Worm (Caenorhabditis elegans) whole organism, L1 larva: ENCODE measurements around the gene slcr-46.1.
"Not testable (repeated sequence)": the region's sequence is repeated elsewhere in the genome, so short reads cannot be mapped to it uniquely, and the experiment has no call there.

ENCODE experiments used
- ama-1 ChIP-seq: fragments of 150-350 bp; optimal IDR thresholded peaks from 2 replicates; lab custom pipeline; 2014
- efl-1 ChIP-seq, 4 experiments: fragments of 150-350 bp; optimal IDR thresholded peaks in 3 of 4; peaks in 1 of 4; 1 replicate in 1 of 4; 2 replicates in 3 of 4; lab custom pipeline; 2014; ENCODE audit warnings: missing biosample characterization in 2 of 4, missing genetic modification characterization in 2 of 4, missing genetic modification reagents in 2 of 4
- elt-3 ChIP-seq, 6 experiments: fragments of 150-350 bp in 1 of 6; sonication (generic microtip); optimal IDR thresholded peaks; 2 replicates each; lab custom pipeline; 2017 to 2018; ENCODE audit warnings: missing biosample characterization in 6 of 6, missing genetic modification characterization in 6 of 6, inconsistent platforms in 1 of 6
- ets-5 ChIP-seq: fragments of 200-800 bp; sonication (Bioruptor generic); IDR thresholded peaks from 2 replicates; pipeline ENCODE4 v1.3.6; 2022; ENCODE audit warnings: missing genetic modification characterization, missing compliant biosample characterization
- fos-1 ChIP-seq: fragments of 150-350 bp; optimal IDR thresholded peaks from 2 replicates; lab custom pipeline; 2014; ENCODE audit warnings: missing biosample characterization, missing genetic modification characterization
- nhr-28 ChIP-seq: fragments of 150-350 bp; optimal IDR thresholded peaks from 2 replicates; lab custom pipeline; 2014; ENCODE audit warnings: missing biosample characterization, missing genetic modification characterization
- nhr-85 ChIP-seq: sonication (generic microtip); peaks from one replicate; lab custom pipeline; 2016; ENCODE audit warnings: missing genetic modification characterization, inconsistent platforms, missing compliant biosample characterization
- sptf-1 ChIP-seq: fragments of 150-350 bp; optimal IDR thresholded peaks from 2 replicates; lab custom pipeline; 2014; ENCODE audit warnings: missing biosample characterization, missing genetic modification characterization

ce11 chrX:4606389-4606880 lies 25.7 kb upstream of the slcr-46.1 start:
- TF ChIP-seq elt-3 (tag; optimal IDR thresholded peaks at IDR 0.05; lab: Kevin White, UChicago), result peak in 5 of 6 experiments; percentile 13 to 76 (median 54)
- TF ChIP-seq ama-1 (lab: Kevin White, UChicago); sptf-1; ets-5; nhr-28; fos-1 (tag; lab: Kevin White, UChicago); efl-1 (optimal IDR thresholded peaks at IDR 0.05; lab: Kevin White, UChicago): not testable (repeated sequence)
- peak; percentile 98 for TF ChIP-seq nhr-85 (tag; lab: Kevin White, UChicago)
- peak in 1 of 2 experiments; percentile 80 for TF ChIP-seq efl-1 (GFP tag; optimal IDR thresholded peaks at IDR 0.05 in 1 of 2; lab: Kevin White, UChicago)
